Worm (Caenorhabditis elegans) whole organism, L2 larva: ENCODE measurements around the gene alh-1.

Source experiments
- C34F6.9 ChIP-seq: fragments of 150-350 bp; optimal IDR thresholded peaks from 2 replicates; lab custom pipeline; 2014; ENCODE audit warnings: missing biosample characterization, missing genetic modification characterization
- F13H6.1 ChIP-seq: sonication (generic microtip); optimal IDR thresholded peaks from 2 replicates; lab custom pipeline; 2016; ENCODE audit warnings: missing genetic modification characterization, missing compliant biosample characterization
- R02D3.7 ChIP-seq: fragments of 150-350 bp; optimal IDR thresholded peaks from 2 replicates; lab custom pipeline; 2014; ENCODE audit warnings: missing biosample characterization, missing genetic modification characterization
- Y55F3AM.14 ChIP-seq: fragments of 200-800 bp; sonication (Bioruptor generic); optimal IDR thresholded peaks from 2 replicates; lab custom pipeline; 2018; ENCODE audit warnings: mild to moderate bottlenecking, missing genetic modification characterization, missing compliant biosample characterization
- ZK546.5 ChIP-seq: sonication (generic microtip); optimal IDR thresholded peaks from 2 replicates; lab custom pipeline; 2017; ENCODE audit warnings: missing biosample characterization, missing genetic modification characterization
- alr-1 ChIP-seq: fragments of 150-350 bp; optimal IDR thresholded peaks from 2 replicates; lab custom pipeline; 2014; ENCODE audit warnings: missing biosample characterization, missing genetic modification characterization
- aly-2 ChIP-seq: fragments of 150-350 bp; optimal IDR thresholded peaks from 2 replicates; lab custom pipeline; 2014; ENCODE audit warnings: missing biosample characterization, missing genetic modification characterization
- ama-1 ChIP-seq: fragments of 150-350 bp; optimal IDR thresholded peaks from 2 replicates; lab custom pipeline; 2018; ENCODE audit warnings: inconsistent platforms
- blmp-1 ChIP-seq: sonication (generic microtip); optimal IDR thresholded peaks from 2 replicates; lab custom pipeline; 2017; ENCODE audit warnings: missing genetic modification characterization, mild to moderate bottlenecking, missing compliant biosample characterization, antibody characterized with exemption, moderate library complexity; ENCODE audit not compliant: insufficient read depth
- ceh-16 ChIP-seq: fragments of 150-350 bp; optimal IDR thresholded peaks from 2 replicates; lab custom pipeline; 2014; ENCODE audit warnings: missing biosample characterization, missing genetic modification characterization
- ceh-82 ChIP-seq: fragments of 150-350 bp; optimal IDR thresholded peaks from 2 replicates; lab custom pipeline; 2014; ENCODE audit warnings: missing biosample characterization, missing genetic modification characterization
- crh-2 ChIP-seq: sonication (generic microtip); optimal IDR thresholded peaks from 2 replicates; lab custom pipeline; 2017; ENCODE audit warnings: missing biosample characterization, missing genetic modification characterization
- dmd-4 ChIP-seq: sonication (generic microtip); optimal IDR thresholded peaks from 2 replicates; lab custom pipeline; 2017; ENCODE audit warnings: missing biosample characterization, missing genetic modification characterization
- egl-27 ChIP-seq: sonication (generic microtip); optimal IDR thresholded peaks from 3 replicates; lab custom pipeline; 2017; ENCODE audit warnings: missing biosample characterization, missing genetic modification reagents, missing genetic modification characterization
- elt-1 ChIP-seq: fragments of 150-350 bp; optimal IDR thresholded peaks from 2 replicates; lab custom pipeline; 2014; ENCODE audit warnings: missing biosample characterization, missing genetic modification characterization
- elt-3 ChIP-seq: sonication (generic microtip); optimal IDR thresholded peaks from 2 replicates; lab custom pipeline; 2017; ENCODE audit warnings: missing biosample characterization, missing genetic modification characterization
- fos-1 ChIP-seq: fragments of 150-350 bp; optimal IDR thresholded peaks from 2 replicates; lab custom pipeline; 2014; ENCODE audit warnings: missing biosample characterization, missing genetic modification characterization
- gmeb-1 ChIP-seq: fragments of 150-350 bp; optimal IDR thresholded peaks from 2 replicates; lab custom pipeline; 2014; ENCODE audit warnings: missing biosample characterization, missing genetic modification characterization
- lin-11 ChIP-seq: fragments of 150-350 bp; sonication (generic microtip); optimal IDR thresholded peaks from 2 replicates; lab custom pipeline; 2014; ENCODE audit warnings: missing biosample characterization, missing genetic modification characterization, inconsistent platforms, mixed read lengths
- lin-13 ChIP-seq: fragments of 150-350 bp; optimal IDR thresholded peaks from 2 replicates; lab custom pipeline; 2014; ENCODE audit warnings: missing biosample characterization, missing genetic modification reagents, missing genetic modification characterization
- lin-39 ChIP-seq: fragments of 150-350 bp; optimal IDR thresholded peaks from 2 replicates; lab custom pipeline; 2014; ENCODE audit warnings: missing biosample characterization, missing genetic modification reagents, missing genetic modification characterization
- lsy-2 ChIP-seq, 2 experiments: fragments of 150-350 bp in 1 of 2; sonication (generic microtip) in 1 of 2; optimal IDR thresholded peaks; 2 replicates each; lab custom pipeline; 2014 to 2017; ENCODE audit warnings: missing biosample characterization in 2 of 2, missing genetic modification characterization in 2 of 2
- mab-5 ChIP-seq: fragments of 150-350 bp; optimal IDR thresholded peaks from 2 replicates; lab custom pipeline; 2014; ENCODE audit warnings: missing biosample characterization, missing genetic modification characterization
- mbf-1 ChIP-seq: sonication (generic microtip); optimal IDR thresholded peaks from 2 replicates; lab custom pipeline; 2017; ENCODE audit warnings: missing biosample characterization, missing genetic modification characterization
- mdl-1 ChIP-seq, 2 experiments: fragments of 150-350 bp in 1 of 2; sonication (generic microtip) in 1 of 2; optimal IDR thresholded peaks; 2 replicates each; lab custom pipeline; 2017; ENCODE audit warnings: missing biosample characterization in 2 of 2, missing genetic modification characterization in 2 of 2
- nhr-10 ChIP-seq: sonication (generic microtip); optimal IDR thresholded peaks from 2 replicates; lab custom pipeline; 2017; ENCODE audit warnings: missing biosample characterization, missing genetic modification characterization
- nhr-11 ChIP-seq: fragments of 150-350 bp; optimal IDR thresholded peaks from 2 replicates; lab custom pipeline; 2014; ENCODE audit warnings: missing biosample characterization, missing genetic modification characterization
- nhr-12 ChIP-seq: fragments of 150-350 bp; optimal IDR thresholded peaks from 2 replicates; lab custom pipeline; 2014; ENCODE audit warnings: missing biosample characterization, missing genetic modification characterization
- nhr-129 ChIP-seq: fragments of 150-350 bp; optimal IDR thresholded peaks from 2 replicates; lab custom pipeline; 2014; ENCODE audit warnings: missing biosample characterization, missing genetic modification characterization
- nhr-21 ChIP-seq: fragments of 150-350 bp; optimal IDR thresholded peaks from 2 replicates; lab custom pipeline; 2014; ENCODE audit warnings: missing biosample characterization, missing genetic modification characterization
- nhr-23 ChIP-seq: fragments of 150-350 bp; optimal IDR thresholded peaks from 2 replicates; lab custom pipeline; 2014; ENCODE audit warnings: missing biosample characterization, missing genetic modification reagents, missing genetic modification characterization
- nhr-237 ChIP-seq: fragments of 150-350 bp; optimal IDR thresholded peaks from 2 replicates; lab custom pipeline; 2014; ENCODE audit warnings: missing biosample characterization, missing genetic modification characterization
- nhr-25 ChIP-seq: fragments of 150-350 bp; sonication (generic microtip); optimal IDR thresholded peaks from 3 replicates; lab custom pipeline; 2014; ENCODE audit warnings: missing biosample characterization, missing genetic modification characterization
- nhr-6 ChIP-seq: fragments of 150-350 bp; optimal IDR thresholded peaks from 2 replicates; lab custom pipeline; 2014; ENCODE audit warnings: missing biosample characterization, missing genetic modification characterization
- nhr-77 ChIP-seq: fragments of 150-350 bp; optimal IDR thresholded peaks from 2 replicates; lab custom pipeline; 2014; ENCODE audit warnings: missing biosample characterization, missing genetic modification characterization
- peb-1 ChIP-seq: fragments of 150-350 bp; optimal IDR thresholded peaks from 2 replicates; lab custom pipeline; 2014; ENCODE audit warnings: missing biosample characterization, missing genetic modification characterization
- sem-4 ChIP-seq: fragments of 150-350 bp; optimal IDR thresholded peaks from 2 replicates; lab custom pipeline; 2014; ENCODE audit warnings: missing biosample characterization, missing genetic modification reagents, missing genetic modification characterization
- skn-1 ChIP-seq: sonication (generic microtip); optimal IDR thresholded peaks from 2 replicates; lab custom pipeline; 2017; ENCODE audit warnings: missing biosample characterization, missing genetic modification characterization
- sma-3 ChIP-seq: sonication (generic microtip); optimal IDR thresholded peaks from 2 replicates; lab custom pipeline; 2016; ENCODE audit warnings: missing genetic modification reagents, missing genetic modification characterization, missing compliant biosample characterization
- sma-9 ChIP-seq, 2 experiments: fragments of 150-350 bp in 1 of 2; sonication (generic microtip) in 1 of 2; optimal IDR thresholded peaks; 2 replicates each; lab custom pipeline; 2014 to 2016; ENCODE audit warnings: missing genetic modification characterization in 2 of 2, mild to moderate bottlenecking in 1 of 2, missing biosample characterization in 1 of 2, missing compliant biosample characterization in 1 of 2, missing genetic modification reagents in 1 of 2, moderate library complexity in 1 of 2
- snpc-4 ChIP-seq: fragments of 150-350 bp; optimal IDR thresholded peaks from 2 replicates; lab custom pipeline; 2014; ENCODE audit warnings: missing biosample characterization, missing genetic modification characterization
- unc-39 ChIP-seq: fragments of 150-350 bp; optimal IDR thresholded peaks from 2 replicates; lab custom pipeline; 2014; ENCODE audit warnings: missing biosample characterization, missing genetic modification characterization
- unc-55 ChIP-seq: fragments of 150-350 bp; sonication (generic microtip); optimal IDR thresholded peaks from 3 replicates; lab custom pipeline; 2014; ENCODE audit warnings: missing biosample characterization, missing genetic modification reagents, missing genetic modification characterization
- unc-62 ChIP-seq: fragments of 150-350 bp; optimal IDR thresholded peaks from 2 replicates; lab custom pipeline; 2014; ENCODE audit warnings: missing biosample characterization, missing genetic modification reagents, missing genetic modification characterization
- zag-1 ChIP-seq: fragments of 150-350 bp; optimal IDR thresholded peaks from 2 replicates; lab custom pipeline; 2014; ENCODE audit warnings: missing biosample characterization, missing genetic modification characterization
- ztf-1 ChIP-seq: fragments of 200-800 bp; sonication (Bioruptor generic); conservative IDR thresholded peaks from 2 replicates; pipeline ENCODE4 v1.3.6; 2022; ENCODE audit warnings: missing genetic modification characterization, missing compliant biosample characterization
- ztf-11 ChIP-seq: sonication (generic microtip); optimal IDR thresholded peaks from 2 replicates; lab custom pipeline; 2017; ENCODE audit warnings: missing biosample characterization, missing genetic modification characterization
- ztf-4 ChIP-seq: fragments of 150-350 bp; optimal IDR thresholded peaks from 2 replicates; lab custom pipeline; 2014; ENCODE audit warnings: missing biosample characterization, missing genetic modification characterization

alh-1 gene

ce11 chrIII:5076569-5076968 lies 995 bp upstream of the alh-1 start:
- TF ChIP-seq unc-55 (GFP tag; lab: Kevin White, UChicago): peak; percentile 59
- no peak for TF ChIP-seq peb-1 (tag; lab: Kevin White, UChicago)
- no peak for TF ChIP-seq alr-1 (tag; lab: Kevin White, UChicago)
- TF ChIP-seq zag-1 (tag; lab: Kevin White, UChicago): no peak
- TF ChIP-seq C34F6.9: no peak

DNA sequence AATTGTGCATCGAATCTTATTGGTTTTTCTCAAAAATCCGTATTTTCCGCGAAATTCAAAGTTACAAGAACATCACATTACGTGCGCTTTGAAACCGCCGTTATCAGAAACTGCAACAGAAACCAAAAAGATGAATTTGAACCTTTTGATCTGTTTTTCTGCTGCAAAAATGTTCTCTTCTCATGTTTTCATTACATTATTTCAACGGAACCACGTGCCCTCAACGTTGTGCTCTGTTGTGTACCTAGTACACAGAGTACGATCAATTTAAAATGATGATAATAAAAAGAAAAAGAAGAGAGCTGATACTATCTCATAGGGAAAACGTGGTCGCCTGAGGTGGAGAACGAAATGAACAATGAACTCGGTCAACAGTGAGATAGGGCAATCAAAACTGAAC lies 498 bp downstream of the alh-1 start:
- no peak for TF ChIP-seq elt-3 (tag; lab: Kevin White, UChicago)
- peak; percentile 2 for TF ChIP-seq nhr-6 (tag; lab: Kevin White, UChicago)
- no peak for TF ChIP-seq nhr-237 (tag; lab: Kevin White, UChicago)
- no peak for TF ChIP-seq ZK546.5 (tag; lab: Kevin White, UChicago)
- TF ChIP-seq alr-1 (tag; lab: Kevin White, UChicago): no peak
- TF ChIP-seq unc-55 (GFP tag; lab: Kevin White, UChicago): no peak
- no peak for TF ChIP-seq R02D3.7 (tag; lab: Kevin White, UChicago)
- no peak for TF ChIP-seq ztf-1 (GFP tag; lab: Robert Waterston, UW)
- TF ChIP-seq skn-1 (tag; lab: Kevin White, UChicago): peak; percentile 63
- TF ChIP-seq mdl-1 (tag; optimal IDR thresholded peaks at IDR 0.05; lab: Kevin White, UChicago): peak; percentile 76 to 88
- no peak for TF ChIP-seq nhr-23
- TF ChIP-seq fos-1: peak; percentile 69
- TF ChIP-seq unc-39 (tag; lab: Kevin White, UChicago): no peak
- TF ChIP-seq lin-39 (tag; lab: Kevin White, UChicago): no peak
- TF ChIP-seq ceh-82 (tag; lab: Kevin White, UChicago): no peak
- TF ChIP-seq lin-13 (GFP tag; lab: Kevin White, UChicago): peak; percentile 14
- TF ChIP-seq C34F6.9: peak; percentile 51
- TF ChIP-seq sma-9 (GFP tag; optimal IDR thresholded peaks at IDR 0.05; lab: Kevin White, UChicago): peak; percentile 99
- TF ChIP-seq sma-9 (tag; optimal IDR thresholded peaks at IDR 0.05; lab: Kevin White, UChicago): no peak
- TF ChIP-seq dmd-4 (tag; lab: Kevin White, UChicago): no peak
- no peak for TF ChIP-seq aly-2 (tag; lab: Kevin White, UChicago)
- peak; percentile 81 for TF ChIP-seq sma-3 (GFP tag; lab: Kevin White, UChicago)
- no peak for TF ChIP-seq mbf-1 (tag; lab: Kevin White, UChicago)
- TF ChIP-seq F13H6.1 (tag; lab: Kevin White, UChicago): peak; percentile 89
- peak; percentile 14 for TF ChIP-seq nhr-25 (tag; lab: Kevin White, UChicago)
- TF ChIP-seq sem-4: no peak
- TF ChIP-seq elt-1 (tag; lab: Kevin White, UChicago): no peak
- no peak for TF ChIP-seq snpc-4 (tag; lab: Kevin White, UChicago)
- no peak for TF ChIP-seq peb-1 (tag; lab: Kevin White, UChicago)
- TF ChIP-seq Y55F3AM.14 (GFP tag; lab: Kevin White, UChicago): peak; percentile 62
- no peak for TF ChIP-seq nhr-11
- TF ChIP-seq mab-5 (tag; lab: Kevin White, UChicago): no peak
- peak; percentile 66 for TF ChIP-seq egl-27 (tag; lab: Kevin White, UChicago)
- TF ChIP-seq ztf-4: peak; percentile 75
- TF ChIP-seq lsy-2 (tag; optimal IDR thresholded peaks at IDR 0.05; lab: Kevin White, UChicago): peak in 1 of 2 experiments; percentile 76
- no peak for TF ChIP-seq nhr-12 (tag; lab: Kevin White, UChicago)
- TF ChIP-seq crh-2: peak; percentile 90
- TF ChIP-seq lin-11 (tag; lab: Kevin White, UChicago): no peak
- no peak for TF ChIP-seq zag-1 (tag; lab: Kevin White, UChicago)
- no peak for TF ChIP-seq nhr-77 (tag; lab: Kevin White, UChicago)
- TF ChIP-seq gmeb-1 (tag; lab: Kevin White, UChicago): peak; percentile 61
- no peak for TF ChIP-seq unc-62
- TF ChIP-seq nhr-21 (tag; lab: Kevin White, UChicago): peak; percentile 91
- TF ChIP-seq blmp-1 (tag; lab: Kevin White, UChicago): peak; percentile 65
- no peak for TF ChIP-seq ceh-16 (tag; lab: Kevin White, UChicago)
- no peak for TF ChIP-seq ztf-11 (tag; lab: Kevin White, UChicago)
- TF ChIP-seq nhr-129 (tag; lab: Kevin White, UChicago): peak; percentile 82
- TF ChIP-seq ama-1 (lab: Kevin White, UChicago): peak; percentile 43
- TF ChIP-seq nhr-10 (tag; lab: Kevin White, UChicago): no peak
